Worm (Caenorhabditis elegans) whole organism, late embryonic: ENCODE results near the gene ZK666.12.

Experiments used
- C08G9.2 ChIP-seq: sonication (generic microtip); optimal IDR thresholded peaks from 2 replicates; lab custom pipeline; 2016; ENCODE audit warnings: mild to moderate bottlenecking, missing genetic modification characterization, moderate library complexity, missing compliant biosample characterization
- F13H6.1 ChIP-seq: sonication (generic microtip); optimal IDR thresholded peaks from 2 replicates; lab custom pipeline; 2016; ENCODE audit warnings: missing genetic modification characterization, missing compliant biosample characterization
- Y22D7AL.16 ChIP-seq: sonication (generic microtip); optimal IDR thresholded peaks from 2 replicates; lab custom pipeline; 2016; ENCODE audit warnings: missing genetic modification characterization, missing compliant biosample characterization
- ahr-1 ChIP-seq: sonication (generic microtip); optimal IDR thresholded peaks from 2 replicates; lab custom pipeline; 2016; ENCODE audit warnings: missing genetic modification characterization, missing compliant biosample characterization
- ama-1 ChIP-seq: fragments of 150-350 bp; optimal IDR thresholded peaks from 2 replicates; lab custom pipeline; 2014
- ceh-14 ChIP-seq: sonication (generic microtip); optimal IDR thresholded peaks from 2 replicates; lab custom pipeline; 2016; ENCODE audit warnings: missing genotype, missing genetic modification characterization, missing compliant biosample characterization
- ceh-19 ChIP-seq: fragments of 200-800 bp; sonication (Bioruptor generic); optimal IDR thresholded peaks from 2 replicates; lab custom pipeline; 2018; ENCODE audit warnings: mild to moderate bottlenecking, missing genetic modification characterization, missing compliant biosample characterization
- ceh-2 ChIP-seq: sonication (generic microtip); optimal IDR thresholded peaks from 2 replicates; lab custom pipeline; 2016; ENCODE audit warnings: missing genotype, missing genetic modification characterization, missing compliant biosample characterization
- ceh-22 ChIP-seq: sonication (generic microtip); optimal IDR thresholded peaks from 2 replicates; lab custom pipeline; 2017; ENCODE audit warnings: missing biosample characterization, missing genetic modification characterization
- ceh-24 ChIP-seq: sonication (generic microtip); optimal IDR thresholded peaks from 2 replicates; lab custom pipeline; 2016; ENCODE audit warnings: mild to moderate bottlenecking, missing genetic modification characterization, missing compliant biosample characterization
- ceh-30 ChIP-seq: fragments of 150-350 bp; optimal IDR thresholded peaks from 2 replicates; lab custom pipeline; 2014; ENCODE audit warnings: missing biosample characterization, missing genetic modification characterization
- ceh-31 ChIP-seq: sonication (generic microtip); optimal IDR thresholded peaks from 2 replicates; lab custom pipeline; 2016; ENCODE audit warnings: missing genetic modification characterization, missing compliant biosample characterization
- ceh-34 ChIP-seq: sonication (generic microtip); optimal IDR thresholded peaks from 2 replicates; lab custom pipeline; 2016; ENCODE audit warnings: mild to moderate bottlenecking, missing genetic modification characterization, missing compliant biosample characterization
- ceh-45 ChIP-seq: fragments of 200-800 bp; sonication (Bioruptor generic); IDR thresholded peaks from 2 replicates; pipeline ENCODE4 v1.3.6; 2022; ENCODE audit warnings: missing genetic modification reagents, missing genetic modification characterization, missing compliant biosample characterization
- ceh-6 ChIP-seq: fragments of 200-800 bp; sonication (Bioruptor generic); optimal IDR thresholded peaks from 2 replicates; lab custom pipeline; 2018; ENCODE audit warnings: mild to moderate bottlenecking, missing genetic modification characterization, missing compliant biosample characterization
- che-1 ChIP-seq: sonication (generic microtip); optimal IDR thresholded peaks from 2 replicates; lab custom pipeline; 2016; ENCODE audit warnings: mild to moderate bottlenecking, missing genetic modification characterization, missing compliant biosample characterization
- dmd-4 ChIP-seq: sonication (generic microtip); optimal IDR thresholded peaks from 2 replicates; lab custom pipeline; 2016; ENCODE audit warnings: borderline replicate concordance, missing genetic modification characterization, missing compliant biosample characterization
- dve-1 ChIP-seq: sonication (generic microtip); optimal IDR thresholded peaks from 2 replicates; lab custom pipeline; 2017; ENCODE audit warnings: antibody characterized with exemption, mild to moderate bottlenecking, missing genetic modification characterization, missing compliant biosample characterization
- elt-2 ChIP-seq: sonication (generic microtip); optimal IDR thresholded peaks from 2 replicates; lab custom pipeline; 2016; ENCODE audit warnings: missing genetic modification reagents, missing genetic modification characterization, missing compliant biosample characterization
- elt-4 ChIP-seq: sonication (generic microtip); optimal IDR thresholded peaks from 2 replicates; lab custom pipeline; 2016; ENCODE audit warnings: missing genetic modification characterization, missing compliant biosample characterization
- ets-4 ChIP-seq: sonication (generic microtip); optimal IDR thresholded peaks from 2 replicates; lab custom pipeline; 2016; ENCODE audit warnings: missing genetic modification characterization, missing compliant biosample characterization
- eyg-1 ChIP-seq: sonication (generic microtip); optimal IDR thresholded peaks from 2 replicates; lab custom pipeline; 2016; ENCODE audit warnings: missing genotype, missing genetic modification characterization, missing compliant biosample characterization
- fkh-6 ChIP-seq: sonication (generic microtip); optimal IDR thresholded peaks from 2 replicates; lab custom pipeline; 2016; ENCODE audit warnings: missing genetic modification characterization, missing compliant biosample characterization
- gmeb-2 ChIP-seq: sonication (generic microtip); optimal IDR thresholded peaks from 2 replicates; lab custom pipeline; 2016; ENCODE audit warnings: missing genetic modification characterization, inconsistent platforms, missing compliant biosample characterization
- hlh-15 ChIP-seq: sonication (generic microtip); optimal IDR thresholded peaks from 2 replicates; lab custom pipeline; 2016; ENCODE audit warnings: missing genetic modification characterization, missing compliant biosample characterization
- hlh-30 ChIP-seq: sonication (generic microtip); optimal IDR thresholded peaks from 2 replicates; lab custom pipeline; 2017; ENCODE audit warnings: antibody characterized with exemption, missing genetic modification characterization, missing compliant biosample characterization; ENCODE audit not compliant: insufficient read depth
- hlh-6 ChIP-seq: sonication (generic microtip); optimal IDR thresholded peaks from 2 replicates; lab custom pipeline; 2016; ENCODE audit warnings: missing genotype, missing genetic modification characterization, missing compliant biosample characterization
- lin-11 ChIP-seq: fragments of 200-800 bp; sonication (Bioruptor generic); optimal IDR thresholded peaks from 2 replicates; lab custom pipeline; 2018; ENCODE audit warnings: mild to moderate bottlenecking, missing genetic modification characterization, missing compliant biosample characterization
- nfya-1 ChIP-seq: sonication (generic microtip); optimal IDR thresholded peaks from 2 replicates; lab custom pipeline; 2017; ENCODE audit warnings: missing genetic modification characterization, mild to moderate bottlenecking, missing compliant biosample characterization, antibody characterized with exemption, moderate library complexity
- nhr-11 ChIP-seq: fragments of 150-350 bp; optimal IDR thresholded peaks from 2 replicates; lab custom pipeline; 2014; ENCODE audit warnings: missing biosample characterization, missing genetic modification characterization
- odd-2 ChIP-seq: sonication (generic microtip); optimal IDR thresholded peaks from 2 replicates; lab custom pipeline; 2017; ENCODE audit warnings: antibody characterized with exemption, mild to moderate bottlenecking, missing genetic modification characterization, missing compliant biosample characterization
- pag-3 ChIP-seq: sonication (generic microtip); optimal IDR thresholded peaks from 2 replicates; lab custom pipeline; 2016; ENCODE audit warnings: missing compliant biosample characterization, missing genetic modification characterization, borderline replicate concordance
- pat-9 ChIP-seq: fragments of 200-800 bp; sonication (Bioruptor generic); optimal IDR thresholded peaks from 2 replicates; lab custom pipeline; 2018; ENCODE audit warnings: mild to moderate bottlenecking, missing genetic modification characterization, moderate library complexity, missing compliant biosample characterization
- pax-1 ChIP-seq: fragments of 150-350 bp; optimal IDR thresholded peaks from 2 replicates; lab custom pipeline; 2014; ENCODE audit warnings: missing biosample characterization, missing genetic modification characterization
- pqm-1 ChIP-seq: sonication (generic microtip); optimal IDR thresholded peaks from 2 replicates; lab custom pipeline; 2016; ENCODE audit warnings: missing genetic modification characterization, missing compliant biosample characterization
- pros-1 ChIP-seq: fragments of 150-350 bp; optimal IDR thresholded peaks from 2 replicates; lab custom pipeline; 2014; ENCODE audit warnings: missing biosample characterization, missing genetic modification reagents, missing genetic modification characterization
- rnt-1 ChIP-seq: sonication (generic microtip); optimal IDR thresholded peaks from 2 replicates; lab custom pipeline; 2016; ENCODE audit warnings: missing genetic modification characterization, missing compliant biosample characterization
- sox-2 ChIP-seq: fragments of 200-800 bp; sonication (Bioruptor generic); IDR thresholded peaks from 2 replicates; pipeline ENCODE4 v1.3.6; 2022; ENCODE audit warnings: missing genetic modification reagents, missing genetic modification characterization, missing compliant biosample characterization
- sox-4 ChIP-seq: sonication (generic microtip); optimal IDR thresholded peaks from 2 replicates; lab custom pipeline; 2017; ENCODE audit warnings: mild to moderate bottlenecking, missing genetic modification characterization, inconsistent platforms, missing compliant biosample characterization
- syd-9 ChIP-seq: sonication (generic microtip); optimal IDR thresholded peaks from 2 replicates; lab custom pipeline; 2016; ENCODE audit warnings: mild to moderate bottlenecking, missing genetic modification characterization, moderate library complexity, missing compliant biosample characterization
- tbx-2 ChIP-seq: sonication (generic microtip); optimal IDR thresholded peaks from 2 replicates; lab custom pipeline; 2016; ENCODE audit warnings: missing genetic modification characterization, missing compliant biosample characterization
- unc-42 ChIP-seq: sonication (generic microtip); optimal IDR thresholded peaks from 2 replicates; lab custom pipeline; 2016; ENCODE audit warnings: missing genotype, missing genetic modification characterization, missing compliant biosample characterization
- unc-55 ChIP-seq: sonication (generic microtip); optimal IDR thresholded peaks from 2 replicates; lab custom pipeline; 2017; ENCODE audit warnings: missing biosample characterization, missing genetic modification reagents, missing genetic modification characterization
- zip-5 ChIP-seq: sonication (generic microtip); optimal IDR thresholded peaks from 2 replicates; lab custom pipeline; 2016; ENCODE audit warnings: missing genetic modification characterization, missing compliant biosample characterization

ZK666.12 gene

DNA sequence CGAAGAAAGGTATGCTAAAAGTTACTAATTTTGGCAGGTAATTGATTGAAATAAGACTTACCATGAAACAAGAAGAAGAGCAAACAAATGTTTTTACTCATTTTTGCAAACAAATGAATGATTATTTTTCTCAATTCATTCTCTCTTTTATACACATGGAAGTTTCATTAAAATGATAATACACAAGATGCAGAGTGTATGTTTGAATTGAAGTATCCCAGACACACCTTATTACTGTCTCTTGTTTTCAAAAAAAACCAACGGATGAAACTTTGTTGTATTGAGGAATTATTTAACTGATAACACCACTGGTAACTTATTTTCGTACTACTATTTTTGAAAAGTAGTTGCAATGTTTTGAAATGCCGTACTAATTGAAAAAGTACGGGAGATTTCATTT, 16.7 kb upstream of the ZK666.12 start, which contains the start of gene clec-59:
clec-59 (minus strand) TSS at position 101 of the 400 bp plus-strand sequence.
- TF ChIP-seq eyg-1, result no peak
- TF ChIP-seq F13H6.1 (tag; lab: Kevin White, UChicago), result no peak
- no peak for TF ChIP-seq ceh-19
- TF ChIP-seq ceh-30, result no peak

DNA sequence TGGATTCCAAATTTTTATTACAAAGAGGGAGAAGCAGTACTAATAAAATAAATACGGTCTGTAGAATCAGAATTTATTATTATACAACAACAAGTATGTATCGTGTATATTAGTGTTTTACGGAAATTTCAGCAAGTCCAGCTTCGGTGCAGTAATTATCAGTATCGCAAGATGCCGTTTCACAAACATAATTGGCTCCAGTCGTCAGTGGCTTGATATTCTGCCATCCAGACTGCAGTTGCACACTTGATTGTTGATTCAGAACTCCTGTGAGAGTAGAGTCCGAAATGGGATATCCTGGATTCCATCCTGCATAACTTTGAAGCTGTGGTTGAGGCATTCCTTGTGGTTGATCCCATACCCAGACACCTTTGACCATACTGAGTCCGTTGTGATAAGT, 16.0 kb upstream of the ZK666.12 start:
- no peak for TF ChIP-seq pat-9 (tag; lab: Kevin White, UChicago)
- TF ChIP-seq ceh-24 (tag; lab: Kevin White, UChicago), result no peak
- TF ChIP-seq hlh-30 (tag; lab: Kevin White, UChicago), result no peak
- TF ChIP-seq ceh-2 (tag; lab: Kevin White, UChicago), result no peak
- no peak for TF ChIP-seq ets-4 (tag; lab: Kevin White, UChicago)
- no peak for TF ChIP-seq sox-2 (GFP tag; lab: Robert Waterston, UW)
- no peak for TF ChIP-seq pros-1 (tag; lab: Kevin White, UChicago)
- no peak for TF ChIP-seq sox-4 (tag; lab: Kevin White, UChicago)
- no peak for TF ChIP-seq nhr-11 (tag; lab: Kevin White, UChicago)
- TF ChIP-seq elt-2 (tag; lab: Kevin White, UChicago), result no peak
- TF ChIP-seq ceh-34 (tag; lab: Kevin White, UChicago), result no peak

DNA sequence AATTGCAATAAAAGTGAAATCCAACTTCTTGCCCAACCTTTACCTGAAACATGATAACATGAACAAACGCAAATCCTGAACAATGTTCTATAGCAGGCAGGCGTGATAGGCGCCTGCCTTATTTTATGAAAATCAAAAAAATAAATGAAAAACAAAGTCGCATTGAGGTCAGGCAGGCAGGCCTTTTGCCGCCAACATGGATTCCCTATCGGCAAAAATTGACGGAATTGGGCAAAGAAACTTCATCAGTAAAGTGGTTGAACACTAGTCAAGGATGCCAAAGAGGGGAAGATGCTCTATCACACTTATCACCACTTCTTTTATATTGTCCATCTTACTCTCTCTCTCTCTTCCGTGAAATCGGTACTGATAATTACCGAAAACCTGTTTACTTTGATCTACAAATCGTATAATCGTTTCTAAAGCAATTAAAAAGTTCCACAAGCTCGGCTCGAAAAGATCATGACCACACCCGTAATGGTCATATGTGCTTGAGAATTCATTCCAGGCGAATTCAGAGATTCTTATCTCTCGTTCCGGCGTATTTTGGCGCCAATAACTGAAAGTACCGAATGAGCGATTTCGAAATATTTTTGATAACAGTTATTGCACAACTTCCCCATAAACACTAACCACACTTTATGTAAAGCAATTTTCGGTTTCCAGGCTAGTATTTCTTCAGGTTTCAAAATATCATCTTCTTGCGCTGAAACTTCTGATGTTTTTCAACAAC, 14.0 kb upstream of the ZK666.12 start, which contains the start of the genes clec-60 and ZK666.11:
clec-60 (minus strand) TSS at position 51 of the 733 bp plus-strand sequence.
ZK666.11 (plus strand) TSS at position 699 of the 733 bp plus-strand sequence.
- TF ChIP-seq elt-4 (tag; lab: Kevin White, UChicago), result no peak
- TF ChIP-seq ceh-45 (GFP tag; lab: Robert Waterston, UW), result no peak
- TF ChIP-seq zip-5 (tag; lab: Kevin White, UChicago), result no peak
- TF ChIP-seq ets-4 (tag; lab: Kevin White, UChicago), result no peak
- TF ChIP-seq unc-42 (tag; lab: Kevin White, UChicago), result no peak
- no peak for TF ChIP-seq ceh-31 (tag; lab: Kevin White, UChicago)
- TF ChIP-seq hlh-15, result no peak
- TF ChIP-seq rnt-1, result no peak
- no peak for TF ChIP-seq che-1 (tag; lab: Kevin White, UChicago)
- no peak for TF ChIP-seq ahr-1
- TF ChIP-seq hlh-6 (tag; lab: Kevin White, UChicago), result no peak
- TF ChIP-seq odd-2 (tag; lab: Kevin White, UChicago), result no peak
- TF ChIP-seq C08G9.2 (tag; lab: Kevin White, UChicago), result no peak

DNA sequence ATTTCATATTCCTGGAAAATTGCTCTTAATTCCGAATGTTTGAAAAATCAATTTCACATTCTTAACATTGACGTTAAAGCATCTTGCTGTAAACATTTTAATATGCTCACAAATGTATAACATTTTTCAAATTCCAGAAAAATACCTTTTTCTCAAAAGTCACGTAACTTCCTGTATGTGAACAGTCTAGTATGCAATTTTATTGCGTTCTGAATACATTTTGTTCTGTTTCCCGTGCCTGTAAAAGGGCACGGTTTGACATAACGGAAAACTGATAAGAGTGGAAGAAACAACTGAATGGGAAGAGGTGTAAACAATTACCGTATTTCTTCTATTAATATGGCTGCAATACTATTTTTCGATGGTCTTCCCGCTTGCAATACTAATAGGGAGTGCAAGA, 13.1 kb upstream of the ZK666.12 start:
- TF ChIP-seq ceh-22 (tag; lab: Kevin White, UChicago), result no peak
- no peak for TF ChIP-seq gmeb-2

DNA sequence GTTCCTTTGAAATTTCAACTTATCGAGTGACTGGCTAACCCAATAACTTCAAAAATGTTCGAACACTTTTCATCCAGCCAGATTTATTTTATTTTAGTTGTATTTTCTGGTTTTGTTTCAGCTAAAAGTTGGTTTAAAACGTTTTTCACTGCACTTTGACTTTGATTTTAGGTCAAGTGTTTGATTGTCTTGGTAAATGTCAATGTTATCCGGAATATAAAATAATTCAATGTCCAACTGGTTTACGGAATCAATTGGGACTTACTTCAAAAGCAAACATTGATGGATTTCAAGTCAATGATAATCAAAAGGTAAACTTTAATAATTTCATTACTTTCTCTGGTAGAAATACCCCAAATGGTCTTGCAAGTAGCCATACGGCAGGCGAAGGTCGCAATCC, 12.2 kb upstream of the ZK666.12 start:
- no peak for TF ChIP-seq Y22D7AL.16
- no peak for TF ChIP-seq tbx-2 (tag; lab: Kevin White, UChicago)
- no peak for TF ChIP-seq nfya-1 (tag; lab: Kevin White, UChicago)
- no peak for TF ChIP-seq pax-1
- no peak for TF ChIP-seq ceh-24 (tag; lab: Kevin White, UChicago)
- no peak for TF ChIP-seq ceh-14 (tag; lab: Kevin White, UChicago)
- TF ChIP-seq ceh-6, result no peak
- no peak for TF ChIP-seq pag-3 (tag; lab: Kevin White, UChicago)
- no peak for TF ChIP-seq syd-9 (tag; lab: Kevin White, UChicago)
- no peak for TF ChIP-seq hlh-6 (tag; lab: Kevin White, UChicago)
- TF ChIP-seq unc-55 (GFP tag; lab: Kevin White, UChicago), result no peak
- no peak for TF ChIP-seq dmd-4 (tag; lab: Kevin White, UChicago)
- no peak for TF ChIP-seq pqm-1 (tag; lab: Kevin White, UChicago)
- no peak for TF ChIP-seq ama-1
- TF ChIP-seq dve-1, result no peak
- TF ChIP-seq C08G9.2 (tag; lab: Kevin White, UChicago), result no peak
- TF ChIP-seq ceh-31 (tag; lab: Kevin White, UChicago), result no peak
- no peak for TF ChIP-seq fkh-6
- no peak for TF ChIP-seq lin-11 (tag; lab: Kevin White, UChicago)
- TF ChIP-seq ceh-30, result no peak
- TF ChIP-seq, all 69 proteins: peak for 0
